Fruit fly (Drosophila melanogaster) whole organism, adult: Measurements from ENCODE around the gene DnaJ-H.

ENCODE experiments used
- CG7045 ChIP-seq: fragments of 200-800 bp; sonication (Bioruptor generic); optimal IDR thresholded peaks from 2 replicates; lab custom pipeline; 2017; ENCODE audit warnings: missing biosample characterization, mild to moderate bottlenecking, missing genetic modification characterization
- CG7101 ChIP-seq: fragments of 200-800 bp; sonication (Bioruptor generic); optimal IDR thresholded peaks from 2 replicates; lab custom pipeline; 2018; ENCODE audit warnings: missing biosample characterization, mild to moderate bottlenecking, missing genetic modification characterization, moderate library complexity
- Mnt ChIP-seq: fragments of 200-800 bp; sonication (Bioruptor generic); optimal IDR thresholded peaks from 2 replicates; lab custom pipeline; 2016; ENCODE audit warnings: missing biosample characterization, mild to moderate bottlenecking, missing genetic modification characterization
- cnc ChIP-seq, 2 experiments: fragments of >200 bp; optimal IDR thresholded peaks; 2 replicates each; lab custom pipeline; 2017
- ovo ChIP-seq: fragments of 200-800 bp; sonication (Bioruptor generic); optimal IDR thresholded peaks from 2 replicates; lab custom pipeline; 2016; ENCODE audit warnings: missing biosample characterization, missing genetic modification characterization
- toe ChIP-seq: fragments of 200-800 bp; sonication (Bioruptor generic); optimal IDR thresholded peaks from 2 replicates; lab custom pipeline; 2016; ENCODE audit warnings: missing biosample characterization, missing genetic modification characterization

DNA sequence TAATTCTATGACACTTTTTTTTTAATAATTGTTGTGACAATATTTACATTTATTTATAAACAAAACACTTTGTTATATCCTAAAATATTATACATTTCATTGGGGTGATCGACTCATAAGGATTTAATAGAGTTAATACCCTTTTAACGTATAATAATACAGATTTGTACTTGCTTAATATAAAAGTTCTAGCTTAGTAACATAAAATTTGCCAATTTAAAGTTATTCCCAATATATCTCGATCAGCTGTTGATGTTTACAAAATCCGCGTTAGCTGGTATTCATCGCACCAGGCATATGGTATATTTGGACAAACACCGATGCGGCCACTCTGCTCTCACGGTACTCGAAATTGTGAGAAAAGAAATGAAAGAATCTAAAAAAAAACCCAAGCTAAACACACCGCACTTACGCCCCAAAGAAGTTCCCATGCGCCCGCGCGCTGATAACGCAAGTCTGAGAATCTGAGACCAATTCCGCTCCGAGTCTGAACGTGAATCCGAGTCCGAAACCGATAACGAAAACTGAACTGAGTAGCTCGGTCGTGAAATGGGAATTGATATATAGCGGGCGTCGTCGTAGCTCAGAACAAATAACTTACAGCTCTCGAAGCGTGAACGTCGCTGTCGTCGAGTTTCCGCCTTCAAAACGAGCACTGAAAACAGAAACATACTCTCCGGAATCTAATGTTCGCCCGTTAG is 37.7 kb upstream of the DnaJ-H start, which contains the start of gene Pect:
- TF ChIP-seq CG7045 (GFP tag; lab: Kevin White, UChicago) (no peak), cnc (optimal IDR thresholded peaks at IDR 0.05; lab: Kevin White, UChicago) (no peak), toe (GFP tag; lab: Kevin White, UChicago) (no peak), CG7101 (peak; percentile 81), Mnt (GFP tag; lab: Kevin White, UChicago) (peak; percentile 93), ovo (GFP tag; lab: Kevin White, UChicago) (no peak)
